Fruit fly (Drosophila melanogaster) Kc167 (cell line): ENCODE data around the gene Pph13.

Experiments used
- Myc ChIP-seq: fragments of >200 bp; optimal IDR thresholded peaks from 2 replicates; lab custom pipeline; 2017; ENCODE audit warnings: missing external identifiers
- Sin3A ChIP-seq: fragments of >200 bp; optimal IDR thresholded peaks from 2 replicates; lab custom pipeline; 2018; ENCODE audit warnings: missing external identifiers
- h ChIP-seq: fragments of >200 bp; optimal IDR thresholded peaks from 3 replicates; lab custom pipeline; 2018; ENCODE audit warnings: missing external identifiers
- insv ChIP-seq: fragments of >200 bp; optimal IDR thresholded peaks from 3 replicates; lab custom pipeline; 2018; ENCODE audit warnings: missing external identifiers
- psq ChIP-seq: fragments of >200 bp; optimal IDR thresholded peaks from 2 replicates; lab custom pipeline; 2017; ENCODE audit warnings: missing external identifiers
- ttk ChIP-seq: sonication (Bioruptor generic); optimal IDR thresholded peaks from 2 replicates; lab custom pipeline; 2017; ENCODE audit warnings: missing external identifiers

The Pph13 gene

DNA sequence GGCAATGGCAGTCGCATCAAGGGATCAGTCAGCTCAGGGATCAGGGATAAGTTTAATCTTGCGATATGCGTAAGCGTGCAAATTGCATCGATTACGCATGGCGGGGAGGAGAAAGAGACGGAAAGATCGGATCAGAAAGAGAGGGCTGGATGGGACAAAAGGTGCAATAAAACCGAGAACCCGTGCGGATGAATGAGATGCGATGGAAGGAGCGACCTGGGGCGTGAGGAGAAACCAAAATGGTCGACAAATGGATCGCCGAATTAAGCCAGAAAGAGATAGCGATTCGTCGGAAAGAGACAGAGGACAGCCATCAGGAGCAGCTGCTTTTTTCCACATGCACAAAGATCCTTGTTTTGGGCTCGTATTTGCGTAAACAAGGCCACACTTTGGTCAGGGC is 20.5 kb downstream of the Pph13 start:
- no peak for TF ChIP-seq psq (lab: Kevin White, UChicago)
- TF ChIP-seq Sin3A (lab: Kevin White, UChicago), result no peak
- no peak for TF ChIP-seq ttk (lab: Kevin White, UChicago)
- no peak for TF ChIP-seq insv (lab: Kevin White, UChicago)
- TF ChIP-seq h (lab: Kevin White, UChicago), result no peak
- TF ChIP-seq Myc, result no peak

DNA sequence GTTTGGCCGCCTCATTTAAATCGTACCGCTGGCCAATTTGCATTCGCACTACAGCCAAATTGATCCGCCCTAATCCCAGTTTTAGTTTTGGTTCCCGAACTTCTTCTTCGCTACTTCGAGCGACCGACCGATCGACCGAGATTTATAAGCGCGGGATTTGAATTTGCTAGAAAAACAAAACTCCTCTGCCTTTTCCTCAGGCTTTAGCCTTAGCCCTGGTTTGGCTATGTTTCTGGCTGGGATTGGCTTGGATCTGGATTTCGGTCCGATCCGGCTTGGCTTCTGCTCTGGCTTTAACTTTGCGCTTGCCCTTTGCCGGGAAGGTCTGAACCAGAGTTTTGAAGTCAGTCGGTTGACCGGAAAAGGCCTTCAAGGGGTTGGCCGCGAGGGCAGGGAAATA is 24.6 kb downstream of the Pph13 start:
- no peak for TF ChIP-seq h (lab: Kevin White, UChicago)
- TF ChIP-seq Sin3A (lab: Kevin White, UChicago), result no peak
- no peak for TF ChIP-seq psq (lab: Kevin White, UChicago)
- no peak for TF ChIP-seq Myc
- no peak for TF ChIP-seq ttk (lab: Kevin White, UChicago)

DNA sequence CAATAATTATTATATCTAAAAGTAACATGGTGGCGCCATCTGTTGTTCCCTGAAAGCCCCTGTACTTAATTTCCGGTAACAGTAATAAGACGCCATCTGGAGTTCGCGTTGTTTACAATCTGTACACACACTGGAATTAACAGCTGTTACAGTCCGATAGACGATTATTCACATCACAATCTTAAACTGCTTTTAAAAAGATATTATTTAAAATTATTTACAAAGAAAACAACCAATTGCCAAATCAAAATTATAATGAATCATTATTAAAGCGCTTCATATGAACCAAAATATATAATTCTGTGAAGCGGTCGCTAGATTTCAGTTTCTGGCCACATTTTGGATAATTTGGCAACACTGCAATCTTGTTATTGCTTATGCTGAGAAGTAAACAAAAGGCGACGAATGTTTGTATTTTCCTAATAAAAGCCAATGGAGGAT is 25.2 kb downstream of the Pph13 start, which contains the start of gene CG13689:
Gene CG13689 (plus strand): TSS at position 375 of the 441 bp plus-strand sequence.
- no peak for TF ChIP-seq Myc
- no peak for TF ChIP-seq Sin3A (lab: Kevin White, UChicago)
- no peak for TF ChIP-seq insv (lab: Kevin White, UChicago)
- TF ChIP-seq h (lab: Kevin White, UChicago), result no peak
- no peak for TF ChIP-seq psq (lab: Kevin White, UChicago)
- TF ChIP-seq ttk (lab: Kevin White, UChicago), result no peak

DNA sequence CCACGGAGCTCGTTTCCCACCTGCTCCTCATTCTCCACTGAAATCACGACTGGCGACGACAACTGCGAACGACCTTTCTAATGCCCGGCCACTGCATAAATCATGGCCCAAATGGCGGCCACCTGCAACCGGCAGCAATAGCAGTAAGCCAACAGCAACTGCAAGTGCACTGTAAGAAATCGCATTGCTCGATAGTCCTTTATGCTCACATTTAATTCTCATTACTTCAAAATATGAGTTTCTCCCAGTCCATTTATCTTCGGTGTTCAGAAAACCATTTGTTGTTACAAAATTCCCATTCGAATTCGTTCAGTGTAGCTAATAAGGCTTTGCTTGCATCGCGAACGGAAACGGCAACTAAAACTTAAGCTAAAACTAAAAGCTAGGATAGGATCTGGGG is 26.8 kb downstream of the Pph13 start:
- no peak for TF ChIP-seq h (lab: Kevin White, UChicago)

DNA sequence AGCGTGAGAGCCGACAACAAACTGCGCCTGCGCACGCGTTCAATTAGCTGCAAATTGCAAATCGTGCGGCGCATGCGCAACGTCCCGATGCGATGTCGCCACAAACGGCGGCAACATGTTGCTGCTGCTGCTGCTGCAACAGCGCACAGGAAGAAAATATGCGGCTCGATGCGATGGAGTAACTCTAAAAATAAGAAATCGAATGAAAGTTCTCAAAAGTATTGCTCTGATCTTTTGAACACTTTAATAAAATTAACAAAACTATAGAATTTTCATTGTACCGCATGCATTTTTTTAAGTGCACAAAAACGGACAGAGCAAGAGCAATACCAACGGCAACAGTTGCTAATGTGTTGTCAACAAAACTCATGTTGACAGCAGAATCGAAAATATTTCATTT is 28.9 kb downstream of the Pph13 start:
- no peak for TF ChIP-seq Myc
- no peak for TF ChIP-seq h (lab: Kevin White, UChicago)
- no peak for TF ChIP-seq psq (lab: Kevin White, UChicago)
- no peak for TF ChIP-seq Sin3A (lab: Kevin White, UChicago)
- TF ChIP-seq insv (lab: Kevin White, UChicago), result no peak
- no peak for TF ChIP-seq ttk (lab: Kevin White, UChicago)

DNA sequence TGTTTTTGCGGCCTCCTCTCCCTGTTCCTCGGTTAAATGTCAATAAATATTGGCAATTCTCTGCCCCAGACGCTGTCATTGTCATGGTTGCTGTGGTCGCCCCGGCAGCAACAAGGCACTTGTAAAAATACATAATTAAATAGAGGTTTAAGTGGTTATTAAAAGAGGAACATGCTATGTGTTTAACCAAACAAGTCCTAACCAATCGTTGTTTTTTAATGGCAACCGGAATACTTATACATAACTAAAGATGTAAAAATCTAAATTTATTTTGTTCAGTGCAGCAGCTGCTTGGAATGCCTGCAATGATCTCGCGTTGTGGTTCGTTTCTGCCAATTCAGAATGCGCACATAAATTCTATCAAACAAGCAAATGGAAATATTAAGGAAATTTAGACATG is 29.7 kb downstream of the Pph13 start:
- no peak for TF ChIP-seq Sin3A (lab: Kevin White, UChicago)
- TF ChIP-seq h (lab: Kevin White, UChicago), result no peak
- TF ChIP-seq insv (lab: Kevin White, UChicago), result no peak
- TF ChIP-seq psq (lab: Kevin White, UChicago), result no peak
- TF ChIP-seq Myc, result no peak
- TF ChIP-seq ttk (lab: Kevin White, UChicago), result no peak

DNA sequence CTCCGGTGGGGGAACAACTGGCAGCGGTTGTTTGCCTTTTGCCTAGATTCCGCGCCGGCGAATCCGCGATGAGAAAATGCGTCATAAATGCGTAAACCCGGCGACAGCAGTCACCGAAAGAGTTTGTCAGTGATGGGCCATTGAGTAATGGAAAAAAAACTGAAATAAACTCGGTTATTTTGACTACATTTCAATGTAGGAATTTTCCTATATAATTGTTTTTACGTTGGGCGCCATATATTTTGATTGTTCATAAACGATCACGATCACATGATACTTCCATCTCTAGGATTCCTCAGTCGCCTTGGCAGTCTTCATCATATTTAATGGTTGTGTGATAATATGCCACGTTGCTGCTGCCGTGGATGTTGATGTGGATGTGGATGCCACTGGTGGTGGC is 30.9 kb downstream of the Pph13 start:
- TF ChIP-seq Sin3A (lab: Kevin White, UChicago) (no peak), ttk (lab: Kevin White, UChicago) (no peak), psq (lab: Kevin White, UChicago) (no peak), h (lab: Kevin White, UChicago) (no peak), Myc (no peak), insv (lab: Kevin White, UChicago) (no peak)

DNA sequence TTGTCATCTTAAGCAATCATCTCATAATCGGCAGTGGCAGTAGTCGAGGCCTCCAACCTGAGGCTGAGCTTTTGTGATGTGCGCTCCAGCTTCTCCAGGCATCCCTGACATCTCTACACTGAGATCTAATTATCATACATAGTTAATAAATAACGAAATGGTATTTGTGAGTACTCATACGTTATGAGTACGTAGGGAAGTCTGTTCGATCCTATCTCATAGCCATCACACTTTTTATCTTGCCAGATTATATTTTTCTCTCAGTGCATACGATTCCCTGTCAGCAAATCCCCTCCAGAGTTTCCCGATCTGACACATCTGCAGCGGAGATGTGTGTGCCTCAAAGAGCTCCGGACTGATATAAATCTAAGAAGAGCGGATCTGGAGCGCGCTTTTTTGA is 32.2 kb downstream of the Pph13 start:
- TF ChIP-seq h (lab: Kevin White, UChicago), result no peak

DNA sequence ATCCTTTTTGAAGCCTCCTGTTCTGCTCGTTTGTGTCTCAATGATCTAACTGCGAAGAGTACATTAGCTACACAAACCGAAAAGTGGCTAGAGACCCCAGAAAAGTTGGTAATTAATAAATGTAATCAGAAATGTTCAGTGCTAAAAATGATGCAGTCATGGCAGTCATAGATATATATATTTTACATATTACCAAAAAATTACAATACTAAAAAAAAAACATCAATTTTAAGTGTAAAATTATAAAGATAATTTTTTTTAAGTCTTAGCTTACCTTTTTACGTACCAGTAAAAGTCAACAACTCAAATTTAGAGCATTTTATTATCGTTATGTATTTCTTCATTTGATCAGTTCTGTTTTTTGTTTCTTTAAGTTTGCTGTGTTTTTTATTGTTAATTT is 35.5 kb downstream of the Pph13 start:
- no peak for TF ChIP-seq ttk (lab: Kevin White, UChicago)
- TF ChIP-seq h (lab: Kevin White, UChicago), result no peak
- no peak for TF ChIP-seq Sin3A (lab: Kevin White, UChicago)
- TF ChIP-seq insv (lab: Kevin White, UChicago), result no peak
- TF ChIP-seq Myc, result no peak
- no peak for TF ChIP-seq psq (lab: Kevin White, UChicago)

DNA sequence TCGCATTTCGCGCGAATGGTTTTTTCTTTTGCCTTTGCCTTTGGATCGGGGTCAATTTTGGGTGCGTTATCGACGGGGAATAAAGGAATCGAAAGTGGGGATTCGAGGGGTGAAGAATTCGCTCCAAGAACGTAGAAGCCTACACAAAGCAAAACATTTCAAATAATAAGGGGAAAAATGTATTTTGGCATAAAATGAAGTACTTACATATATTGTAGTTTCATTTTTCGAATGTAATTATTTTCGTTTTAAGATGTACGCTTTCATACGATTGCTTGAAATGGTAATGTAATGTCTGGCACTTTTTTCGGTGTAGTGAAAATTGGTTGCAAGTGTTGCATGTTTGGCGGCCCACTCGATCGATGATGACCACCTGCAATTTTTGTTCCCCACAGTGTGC is 37.7 kb downstream of the Pph13 start:
- no peak for TF ChIP-seq Sin3A (lab: Kevin White, UChicago)
- no peak for TF ChIP-seq h (lab: Kevin White, UChicago)
- TF ChIP-seq insv (lab: Kevin White, UChicago), result no peak
- TF ChIP-seq Myc, result no peak
- TF ChIP-seq psq (lab: Kevin White, UChicago), result no peak
- no peak for TF ChIP-seq ttk (lab: Kevin White, UChicago)

DNA sequence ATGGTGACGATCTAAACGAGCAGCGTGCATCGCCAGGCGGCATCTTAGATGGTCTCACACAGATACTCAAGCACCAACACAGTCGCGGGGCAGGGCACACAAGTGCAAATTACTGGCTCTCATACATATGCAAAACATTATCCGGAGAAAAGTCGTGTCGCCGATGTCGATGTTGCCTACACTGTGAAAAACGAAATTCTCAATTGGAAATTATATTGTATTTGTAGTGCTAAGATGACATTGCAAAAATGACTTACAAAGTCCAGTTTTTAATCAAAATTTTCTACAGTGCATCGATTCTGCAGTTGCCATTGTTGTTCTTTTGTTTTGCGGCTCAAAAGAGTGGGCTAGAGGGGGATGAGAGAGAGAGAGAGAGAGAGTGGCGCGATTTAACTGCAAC is 42.5 kb downstream of the Pph13 start:
- TF ChIP-seq Myc (no peak), insv (lab: Kevin White, UChicago) (no peak), Sin3A (lab: Kevin White, UChicago) (no peak), h (lab: Kevin White, UChicago) (no peak), ttk (lab: Kevin White, UChicago) (no peak), psq (lab: Kevin White, UChicago) (no peak)

DNA sequence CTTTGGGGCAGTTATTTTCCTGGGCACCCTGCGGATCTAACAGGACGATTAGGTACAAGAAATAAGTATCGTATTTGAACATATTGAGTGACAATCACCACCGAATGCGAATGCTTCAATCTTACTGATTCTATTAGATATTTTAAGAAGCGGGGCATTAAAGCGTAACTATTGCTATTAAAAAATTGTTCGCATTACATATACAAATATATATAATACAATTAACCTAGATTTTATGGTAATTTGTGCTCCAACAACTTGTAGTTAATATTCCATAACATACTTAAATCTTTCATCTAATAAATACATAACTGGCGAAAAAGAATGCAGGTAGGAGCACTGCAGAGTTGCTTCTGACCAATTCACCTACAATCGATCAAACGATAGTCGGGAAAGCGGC is 43.8 kb downstream of the Pph13 start, which contains the start of gene lectin-21Cb:
Gene lectin-21Cb (minus strand): TSS at position 101 of the 400 bp plus-strand sequence.
- TF ChIP-seq ttk (lab: Kevin White, UChicago) (no peak), Myc (no peak), insv (lab: Kevin White, UChicago) (no peak), Sin3A (lab: Kevin White, UChicago) (no peak), psq (lab: Kevin White, UChicago) (no peak), h (lab: Kevin White, UChicago) (no peak)
